Fruit fly (Drosophila melanogaster) S2 (cell line): ENCODE measurements around the gene CG8369.

ENCODE experiments used
- CG8478 ChIP-seq: fragments of >200 bp; optimal IDR thresholded peaks from 2 replicates; lab custom pipeline; 2018
- CTCF ChIP-seq, 2 experiments: fragments of >200 bp; optimal IDR thresholded peaks; 2 replicates each; lab custom pipeline; 2018

DNA sequence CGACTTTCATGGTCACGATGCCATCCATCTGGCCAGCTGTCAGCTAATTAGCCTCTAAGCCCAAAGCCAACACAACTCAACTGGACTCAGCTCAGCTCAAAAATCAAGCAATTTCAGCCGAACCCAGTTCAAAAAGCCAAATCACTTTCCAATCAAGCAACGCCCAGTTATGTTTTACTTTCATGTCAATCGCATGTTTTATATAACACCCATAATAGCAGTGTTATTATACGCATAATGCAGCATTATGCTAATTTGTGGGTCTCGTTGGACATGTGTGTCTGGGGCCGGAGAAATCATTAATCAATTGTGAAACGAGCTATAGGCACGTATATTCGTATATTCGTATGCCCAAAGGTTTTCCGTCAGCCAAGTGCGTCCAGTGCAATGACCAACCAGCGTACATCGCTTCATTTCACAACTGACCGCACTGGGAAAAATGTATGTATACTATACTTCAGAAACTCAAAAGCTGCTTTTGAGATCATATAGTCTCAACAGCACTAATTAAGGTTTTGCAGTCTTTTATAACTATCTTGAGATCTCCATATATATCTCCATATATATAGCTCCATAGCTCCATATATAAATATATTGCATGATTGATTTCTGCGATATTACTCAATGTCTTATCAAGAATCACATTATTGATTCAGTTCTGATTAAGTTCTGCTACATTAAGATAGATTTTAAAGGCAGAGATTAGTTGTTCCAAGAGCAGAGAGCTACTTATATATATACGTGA is 34.1 kb upstream of the CG8369 start:
- TF ChIP-seq CG8478 (lab: Kevin White, UChicago): no peak
- no peak for TF ChIP-seq CTCF (optimal IDR thresholded peaks at IDR 0.05; lab: Kevin White, UChicago)
